Worm (Caenorhabditis elegans): Measurements from ENCODE around the gene F58H1.7.

- TF ChIP-seq nhr-11 (tag; optimal IDR thresholded peaks at IDR 0.05) (no peak), fkh-10 (GFP tag; optimal IDR thresholded peaks at IDR 0.05) (no peak), pqm-1 (tag; optimal IDR thresholded peaks at IDR 0.05) (no peak), tbx-2 (tag; optimal IDR thresholded peaks at IDR 0.05) (no peak), nhr-77 (tag; optimal IDR thresholded peaks at IDR 0.05) (no peak), fos-1 (tag; optimal IDR thresholded peaks at IDR 0.05) (no peak), ceh-16 (tag; optimal IDR thresholded peaks at IDR 0.05) (no peak), egl-27 (tag; optimal IDR thresholded peaks at IDR 0.05) (no peak), nhr-23 (tag; optimal IDR thresholded peaks at IDR 0.05) (no peak)
Measured at ce11 chrV:11927346-11927745, 37.3 kb downstream of the F58H1.7 start, which contains the start of gene osm-6.
